Worm (Caenorhabditis elegans) whole organism, L1 larva: ENCODE data around the gene alg-1.
A peak's percentile ranks its signal among the peaks of the same experiment; 100 is the strongest.

Source experiments
- ceh-63 ChIP-seq: fragments of 200-800 bp; sonication (Bioruptor generic); optimal IDR thresholded peaks from 2 replicates; lab custom pipeline; 2018; ENCODE audit warnings: mild to moderate bottlenecking, missing genetic modification characterization, missing compliant biosample characterization
- ceh-82 ChIP-seq, 3 experiments: fragments of 150-350 bp in 1 of 3; sonication (generic microtip) in 2 of 3; optimal IDR thresholded peaks; 2 replicates each; lab custom pipeline; 2014 to 2017; ENCODE audit warnings: missing biosample characterization in 3 of 3, missing genetic modification characterization in 3 of 3
- ceh-88 ChIP-seq: fragments of 200-800 bp; sonication (Bioruptor generic); IDR thresholded peaks from 2 replicates; pipeline ENCODE4 v1.3.6; 2022; ENCODE audit warnings: missing genetic modification characterization, missing compliant biosample characterization
- ces-1 ChIP-seq: fragments of 150-350 bp; optimal IDR thresholded peaks from 2 replicates; lab custom pipeline; 2014; ENCODE audit warnings: missing biosample characterization, missing genetic modification reagents, missing genetic modification characterization
- efl-1 ChIP-seq, 4 experiments: fragments of 150-350 bp; optimal IDR thresholded peaks in 3 of 4; peaks in 1 of 4; 1 replicate in 1 of 4; 2 replicates in 3 of 4; lab custom pipeline; 2014; ENCODE audit warnings: missing biosample characterization in 2 of 4, missing genetic modification characterization in 2 of 4, missing genetic modification reagents in 2 of 4
- efl-3 ChIP-seq: fragments of 200-800 bp; sonication (Bioruptor generic); optimal IDR thresholded peaks from 2 replicates; lab custom pipeline; 2018; ENCODE audit warnings: mild to moderate bottlenecking, missing genetic modification characterization, missing compliant biosample characterization
- egl-27 ChIP-seq, 2 experiments: fragments of 150-350 bp in 1 of 2; sonication (generic microtip); optimal IDR thresholded peaks; 3 replicates each; lab custom pipeline; 2017 to 2018; ENCODE audit warnings: missing biosample characterization in 2 of 2, missing genetic modification characterization in 2 of 2, missing genetic modification reagents in 2 of 2
- elt-2 ChIP-seq: sonication (generic microtip); optimal IDR thresholded peaks from 2 replicates; lab custom pipeline; 2016; ENCODE audit warnings: missing genetic modification characterization, mild to moderate bottlenecking, inconsistent platforms, missing compliant biosample characterization, missing genetic modification reagents
- fkh-10 ChIP-seq: sonication (generic microtip); optimal IDR thresholded peaks from 2 replicates; lab custom pipeline; 2017; ENCODE audit warnings: missing biosample characterization, missing genetic modification reagents, missing genetic modification characterization
- grh-1 ChIP-seq: fragments of 200-800 bp; sonication (Bioruptor generic); IDR thresholded peaks from 2 replicates; pipeline ENCODE4 v1.3.6; 2022; ENCODE audit warnings: missing genetic modification reagents, missing genetic modification characterization, missing compliant biosample characterization
- hlh-17 ChIP-seq: fragments of 200-800 bp; sonication (Bioruptor generic); optimal IDR thresholded peaks from 2 replicates; lab custom pipeline; 2018; ENCODE audit warnings: missing genetic modification characterization, mild to moderate bottlenecking, missing compliant biosample characterization, moderate library complexity, borderline replicate concordance
- hpl-2 ChIP-seq: fragments of 150-350 bp; optimal IDR thresholded peaks from 2 replicates; lab custom pipeline; 2014; ENCODE audit warnings: missing biosample characterization, missing genetic modification reagents, missing genetic modification characterization
- irx-1 ChIP-seq: sonication (generic microtip); optimal IDR thresholded peaks from 2 replicates; lab custom pipeline; 2016; ENCODE audit warnings: missing genetic modification characterization, missing compliant biosample characterization
- isw-1 ChIP-seq: fragments of 200-800 bp; sonication (Bioruptor generic); IDR thresholded peaks from 2 replicates; pipeline ENCODE4 v1.3.6; 2022; ENCODE audit warnings: missing genetic modification characterization, missing compliant biosample characterization
- jun-1 ChIP-seq: fragments of 150-350 bp; optimal IDR thresholded peaks from 2 replicates; lab custom pipeline; 2014; ENCODE audit warnings: missing biosample characterization, missing genetic modification reagents, missing genetic modification characterization
- lin-13 ChIP-seq: fragments of 150-350 bp; optimal IDR thresholded peaks from 2 replicates; lab custom pipeline; 2014; ENCODE audit warnings: missing biosample characterization, missing genetic modification reagents, missing genetic modification characterization
- lin-14 ChIP-seq: fragments of 200-800 bp; sonication (Bioruptor generic); optimal IDR thresholded peaks from 2 replicates; lab custom pipeline; 2018; ENCODE audit warnings: mild to moderate bottlenecking, missing genetic modification characterization, moderate library complexity, missing compliant biosample characterization
- lin-35 ChIP-seq, 2 experiments: fragments of 150-350 bp; optimal IDR thresholded peaks; 2 replicates each; lab custom pipeline; 2014; ENCODE audit warnings: missing biosample characterization in 2 of 2, missing genetic modification characterization in 2 of 2, missing genetic modification reagents in 2 of 2
- lsy-2 ChIP-seq, 2 experiments: fragments of 150-350 bp; optimal IDR thresholded peaks; 2 replicates each; lab custom pipeline; 2014; ENCODE audit warnings: missing biosample characterization in 2 of 2, missing genetic modification characterization in 2 of 2
- nhr-19 ChIP-seq: fragments of 200-800 bp; sonication (Bioruptor generic); conservative IDR thresholded peaks from 2 replicates; pipeline ENCODE4 v1.3.6; 2022; ENCODE audit warnings: missing genetic modification characterization, missing compliant biosample characterization
- nhr-28 ChIP-seq: fragments of 150-350 bp; optimal IDR thresholded peaks from 2 replicates; lab custom pipeline; 2014; ENCODE audit warnings: missing biosample characterization, missing genetic modification characterization
- nhr-47 ChIP-seq: sonication (generic microtip); optimal IDR thresholded peaks from 2 replicates; lab custom pipeline; 2016; ENCODE audit warnings: mild to moderate bottlenecking, missing genetic modification characterization, moderate library complexity, missing compliant biosample characterization
- nhr-71 ChIP-seq: sonication (generic microtip); optimal IDR thresholded peaks from 2 replicates; lab custom pipeline; 2016; ENCODE audit warnings: mild to moderate bottlenecking, missing genetic modification characterization, moderate library complexity, missing compliant biosample characterization
- nhr-85 ChIP-seq: sonication (generic microtip); peaks from one replicate; lab custom pipeline; 2016; ENCODE audit warnings: missing genetic modification characterization, inconsistent platforms, missing compliant biosample characterization
- nhr-90 ChIP-seq: sonication (generic microtip); optimal IDR thresholded peaks from 2 replicates; lab custom pipeline; 2016; ENCODE audit warnings: mild to moderate bottlenecking, missing genetic modification characterization, missing compliant biosample characterization; ENCODE audit not compliant: poor library complexity
- pax-3 ChIP-seq: fragments of 200-800 bp; sonication (Bioruptor generic); optimal IDR thresholded peaks from 2 replicates; lab custom pipeline; 2018; ENCODE audit warnings: mild to moderate bottlenecking, missing genetic modification characterization, moderate library complexity, missing compliant biosample characterization
- pqm-1 ChIP-seq: sonication (generic microtip); optimal IDR thresholded peaks from 3 replicates; lab custom pipeline; 2017; ENCODE audit warnings: missing biosample characterization, missing genetic modification characterization
- skn-1 ChIP-seq: fragments of 150-350 bp; optimal IDR thresholded peaks from 2 replicates; lab custom pipeline; 2014; ENCODE audit warnings: missing biosample characterization, missing genetic modification characterization
- sox-4 ChIP-seq: sonication (generic microtip); optimal IDR thresholded peaks from 2 replicates; lab custom pipeline; 2016; ENCODE audit warnings: missing genetic modification characterization, missing compliant biosample characterization
- sup-37 ChIP-seq: fragments of 200-800 bp; sonication (Bioruptor generic); optimal IDR thresholded peaks from 2 replicates; lab custom pipeline; 2018; ENCODE audit warnings: mild to moderate bottlenecking, missing genetic modification characterization, missing compliant biosample characterization
- swsn-7 ChIP-seq: sonication (generic microtip); optimal IDR thresholded peaks from 2 replicates; lab custom pipeline; 2016; ENCODE audit warnings: missing genetic modification characterization, missing compliant biosample characterization
- tbx-2 ChIP-seq: sonication (generic microtip); optimal IDR thresholded peaks from 2 replicates; lab custom pipeline; 2016; ENCODE audit warnings: missing genetic modification characterization, missing compliant biosample characterization
- unc-130 ChIP-seq: fragments of 150-350 bp; optimal IDR thresholded peaks from 2 replicates; lab custom pipeline; 2017; ENCODE audit warnings: missing biosample characterization, missing genetic modification characterization, inconsistent platforms
- unc-86 ChIP-seq: sonication (generic microtip); optimal IDR thresholded peaks from 2 replicates; lab custom pipeline; 2016; ENCODE audit warnings: missing genetic modification characterization, missing compliant biosample characterization
- unc-98 ChIP-seq: fragments of 200-800 bp; sonication (Bioruptor generic); IDR thresholded peaks from 2 replicates; pipeline ENCODE4 v1.3.6; 2022; ENCODE audit warnings: missing genetic modification characterization, missing compliant biosample characterization
- ztf-4 ChIP-seq: fragments of 150-350 bp; optimal IDR thresholded peaks from 2 replicates; lab custom pipeline; 2014; ENCODE audit warnings: missing biosample characterization, missing genetic modification characterization

alg-1 gene

DNA sequence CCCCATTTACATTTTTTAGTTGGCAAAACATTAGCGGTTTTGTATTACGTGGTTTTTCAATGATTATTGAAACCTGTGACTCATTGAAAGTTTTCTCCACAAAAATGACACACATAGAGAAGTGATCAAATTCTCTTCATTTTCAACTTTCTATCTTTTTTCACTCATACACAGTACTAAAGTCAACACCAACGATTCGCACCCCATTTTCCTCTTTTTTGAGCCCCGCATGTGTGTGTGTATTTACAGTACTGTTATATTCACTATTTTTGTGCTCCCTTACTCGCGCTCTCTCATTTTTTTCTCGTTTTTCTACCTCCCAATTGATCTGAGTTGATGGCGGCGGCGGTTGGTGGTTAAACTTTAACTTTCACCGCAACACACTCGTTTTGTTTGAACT is 9.5 kb downstream of the alg-1 start:
- TF ChIP-seq skn-1 (peak; percentile 11), pqm-1 (no peak), lin-14 (peak; percentile 16), pax-3 (no peak), tbx-2 (peak; percentile 1), nhr-28 (no peak), jun-1 (tag; lab: Kevin White, UChicago) (peak; percentile 17), sox-4 (tag; lab: Kevin White, UChicago) (no peak)

DNA sequence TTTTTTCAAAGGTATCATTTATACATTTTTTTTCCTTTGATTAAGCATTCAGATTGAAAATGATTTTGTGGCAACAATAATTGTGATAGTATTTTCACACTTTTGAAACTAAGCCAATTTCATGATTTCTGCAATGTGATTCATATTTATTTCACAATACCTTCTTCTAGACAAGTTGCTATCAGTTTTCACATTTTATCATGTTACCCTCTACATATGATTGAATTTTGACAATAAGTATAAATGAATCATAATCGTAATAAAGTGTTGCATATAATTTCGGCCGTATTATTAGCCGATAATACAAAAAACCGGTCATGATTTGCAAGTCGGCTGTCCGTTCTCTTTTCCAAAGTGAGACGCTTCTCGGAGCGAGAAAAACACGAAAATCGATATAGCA is 10.5 kb downstream of the alg-1 start:
- TF ChIP-seq elt-2 (tag; lab: Kevin White, UChicago) (peak; percentile 31), efl-3 (no peak), ceh-63 (no peak), lin-35 (GFP tag; optimal IDR thresholded peaks at IDR 0.05; lab: Kevin White, UChicago) (peak in 1 of 2 experiments; percentile 5), unc-98 (GFP tag; lab: Robert Waterston, UW) (no peak), ceh-88 (no peak)

DNA sequence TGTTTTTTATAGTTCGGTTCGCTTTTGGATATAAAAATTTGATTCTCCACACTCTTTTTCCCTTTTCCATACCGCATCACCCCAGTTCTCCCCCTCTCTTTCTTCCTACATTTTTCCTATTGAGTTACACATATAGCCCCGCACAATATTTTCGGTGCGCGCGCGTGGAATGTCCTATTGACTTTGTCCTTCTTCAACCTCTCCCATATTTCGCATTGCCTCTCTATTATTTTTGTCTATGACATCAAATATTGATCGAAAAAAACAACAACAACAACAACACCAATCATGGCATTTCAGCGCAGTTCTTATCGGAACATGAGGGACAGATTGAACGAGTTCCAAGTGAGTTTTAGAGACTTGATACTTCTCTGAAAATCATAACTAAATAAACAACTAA is 10.9 kb downstream of the alg-1 start, which contains the start of gene syx-2:
Gene syx-2, plus strand, starts transcription at position 301 of the 400 bp plus-strand sequence.
- TF ChIP-seq nhr-19 (no peak), ztf-4 (tag; lab: Kevin White, UChicago) (no peak), swsn-7 (tag; lab: Kevin White, UChicago) (no peak), grh-1 (GFP tag; lab: Robert Waterston, UW) (no peak), nhr-85 (peak; percentile 4), lsy-2 (tag; optimal IDR thresholded peaks at IDR 0.05; lab: Kevin White, UChicago) (no peak)

DNA sequence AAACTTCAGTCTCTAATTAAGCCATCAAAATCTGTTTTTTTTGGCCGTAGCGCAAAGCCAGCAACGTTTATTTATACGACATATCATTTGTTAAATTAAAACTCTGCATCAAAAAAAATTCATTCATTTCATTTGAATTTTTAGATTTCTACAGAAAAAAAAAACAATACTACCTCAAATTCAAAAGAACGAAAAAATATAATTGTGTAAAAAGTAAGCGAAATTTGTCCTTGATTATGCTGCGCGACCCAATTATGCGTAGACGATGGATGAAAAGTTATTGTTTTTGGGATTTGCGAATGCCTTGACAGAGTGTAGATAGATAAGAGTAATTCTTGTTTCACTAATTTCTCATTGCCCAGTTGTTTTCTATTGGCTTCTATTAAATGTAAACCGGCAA is 14.3 kb downstream of the alg-1 start, which contains the start of gene F48F7.3:
Gene F48F7.3, plus strand, starts transcription at position 301 of the 400 bp plus-strand sequence.
- TF ChIP-seq fkh-10 (GFP tag; lab: Kevin White, UChicago) (no peak), sox-4 (tag; lab: Kevin White, UChicago) (no peak), nhr-90 (no peak), nhr-85 (no peak), nhr-71 (tag; lab: Kevin White, UChicago) (no peak), isw-1 (GFP tag; lab: Robert Waterston, UW) (no peak), egl-27 (tag; optimal IDR thresholded peaks at IDR 0.05; lab: Kevin White, UChicago) (no peak), lin-14 (no peak), sup-37 (GFP tag; lab: Kevin White, UChicago) (no peak), pqm-1 (no peak), nhr-47 (tag; lab: Kevin White, UChicago) (no peak), ces-1 (GFP tag; lab: Kevin White, UChicago) (no peak), unc-86 (tag; lab: Kevin White, UChicago) (no peak), efl-3 (no peak), hpl-2 (GFP tag; lab: Kevin White, UChicago) (no peak), lin-13 (GFP tag; lab: Kevin White, UChicago) (no peak)
- TF ChIP-seq, all 84 proteins: peak for 0

DNA sequence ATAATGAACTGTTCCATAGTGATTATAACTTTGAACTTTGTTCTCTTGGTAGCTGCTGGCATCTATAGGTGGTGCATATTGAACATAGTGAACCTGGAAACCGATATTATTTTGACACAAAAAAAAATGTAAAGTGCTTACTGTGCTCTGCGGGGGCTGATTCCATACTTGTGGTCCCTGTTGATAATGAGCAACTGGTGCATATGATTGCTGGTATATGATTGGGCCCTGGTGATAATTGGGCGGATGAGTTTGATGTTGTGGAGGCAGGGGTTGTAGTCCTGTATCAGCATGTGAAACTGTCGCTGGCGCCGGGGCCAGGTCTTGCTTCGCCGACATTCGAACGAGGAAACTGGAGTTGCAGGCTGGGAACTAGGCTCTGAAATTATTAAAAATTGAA is 19.4 kb downstream of the alg-1 start, which contains the start of gene pqn-39:
Gene pqn-39, minus strand, starts transcription at position 385 of the 400 bp plus-strand sequence.
- no peak for TF ChIP-seq hlh-17 (GFP tag; lab: Kevin White, UChicago)
- no peak for TF ChIP-seq efl-1 (optimal IDR thresholded peaks at IDR 0.05; lab: Kevin White, UChicago)
- TF ChIP-seq efl-1 (GFP tag; optimal IDR thresholded peaks at IDR 0.05 in 1 of 2; lab: Kevin White, UChicago): no peak
- TF ChIP-seq unc-130 (tag; lab: Kevin White, UChicago): no peak
- TF ChIP-seq nhr-85: peak; percentile 61
- no peak for TF ChIP-seq nhr-71 (tag; lab: Kevin White, UChicago)
- no peak for TF ChIP-seq irx-1 (tag; lab: Kevin White, UChicago)
- TF ChIP-seq ceh-82 (tag; optimal IDR thresholded peaks at IDR 0.05; lab: Kevin White, UChicago): no peak
- no peak for TF ChIP-seq fkh-10 (GFP tag; lab: Kevin White, UChicago)
